Worm (Caenorhabditis elegans) whole organism, L4 larva: Measurements from ENCODE around the gene dlc-4.

Experiments
- D1046.2 ChIP-seq: fragments of 200-800 bp; sonication (Bioruptor generic); IDR thresholded peaks from 2 replicates; pipeline ENCODE4 v1.3.6; 2022; ENCODE audit warnings: missing genetic modification characterization, missing compliant biosample characterization
- F44E2.7 ChIP-seq: fragments of 200-800 bp; sonication (Bioruptor generic); IDR thresholded peaks from 2 replicates; pipeline ENCODE4 v2.1.2; 2022; ENCODE audit warnings: missing genetic modification characterization, missing compliant biosample characterization
- F49E8.2 ChIP-seq: sonication (generic microtip); optimal IDR thresholded peaks from 2 replicates; lab custom pipeline; 2016; ENCODE audit warnings: missing compliant biosample characterization, mild to moderate bottlenecking, missing genetic modification characterization, borderline replicate concordance
- R02D3.7 ChIP-seq: fragments of 150-350 bp; sonication (generic microtip); optimal IDR thresholded peaks from 3 replicates; lab custom pipeline; 2014; ENCODE audit warnings: missing biosample characterization, missing genetic modification characterization
- T26A8.4 ChIP-seq: fragments of 200-800 bp; sonication (Bioruptor generic); IDR thresholded peaks from 2 replicates; pipeline ENCODE4 v1.3.6; 2022; ENCODE audit warnings: missing genetic modification characterization, missing compliant biosample characterization
- Y75B8A.6 ChIP-seq: fragments of 200-800 bp; sonication (Bioruptor generic); IDR thresholded peaks from 2 replicates; pipeline ENCODE4 v1.3.6; 2022; ENCODE audit warnings: missing genetic modification reagents, missing genetic modification characterization, missing compliant biosample characterization
- ZK546.5 ChIP-seq, 2 experiments: sonication (generic microtip); optimal IDR thresholded peaks; 2 replicates each; lab custom pipeline; 2017; ENCODE audit warnings: missing biosample characterization in 2 of 2, missing genetic modification characterization in 2 of 2
- arid-1 ChIP-seq: fragments of 200-800 bp; sonication (Bioruptor generic); conservative IDR thresholded peaks from 2 replicates; pipeline ENCODE4 v1.3.6; 2022; ENCODE audit warnings: missing genetic modification reagents, missing genetic modification characterization, missing compliant biosample characterization
- attf-4 ChIP-seq: sonication (generic microtip); optimal IDR thresholded peaks from 3 replicates; lab custom pipeline; 2017; ENCODE audit warnings: missing biosample characterization, missing genetic modification characterization
- ceh-28 ChIP-seq: fragments of 150-350 bp; optimal IDR thresholded peaks from 2 replicates; lab custom pipeline; 2014; ENCODE audit warnings: missing biosample characterization, missing genetic modification reagents, missing genetic modification characterization
- ceh-44 ChIP-seq: fragments of 200-800 bp; sonication (Bioruptor generic); IDR thresholded peaks from 2 replicates; pipeline ENCODE4 v1.3.6; 2022; ENCODE audit warnings: missing genetic modification reagents, missing genetic modification characterization, missing compliant biosample characterization
- ces-1 ChIP-seq: fragments of 150-350 bp; sonication (generic microtip); optimal IDR thresholded peaks from 4 replicates; lab custom pipeline; 2014; ENCODE audit warnings: missing biosample characterization, missing genetic modification reagents, missing genetic modification characterization
- daf-16 ChIP-seq, 3 experiments: sonication (generic microtip); optimal IDR thresholded peaks; 2 replicates each; lab custom pipeline; 2016 to 2017; ENCODE audit warnings: missing genetic modification characterization in 3 of 3, missing genetic modification reagents in 3 of 3, mild to moderate bottlenecking in 2 of 3, missing compliant biosample characterization in 2 of 3, missing biosample characterization in 1 of 3, moderate library complexity in 1 of 3
- dmd-6 ChIP-seq: fragments of 200-800 bp; sonication (Bioruptor generic); IDR thresholded peaks from 2 replicates; pipeline ENCODE4 v1.3.6; 2022; ENCODE audit warnings: missing genetic modification reagents, missing genetic modification characterization, missing compliant biosample characterization
- dmd-8 ChIP-seq: fragments of 200-800 bp; sonication (Bioruptor generic); IDR thresholded peaks from 2 replicates; pipeline ENCODE4 v1.3.6; 2022; ENCODE audit warnings: missing genetic modification characterization, missing compliant biosample characterization
- dmd-9 ChIP-seq: fragments of 200-800 bp; sonication (Bioruptor generic); IDR thresholded peaks from 2 replicates; pipeline ENCODE4 v1.3.6; 2022; ENCODE audit warnings: missing genetic modification reagents, missing genetic modification characterization, missing compliant biosample characterization
- dpl-1 ChIP-seq: fragments of 150-350 bp; optimal IDR thresholded peaks from 2 replicates; lab custom pipeline; 2014; ENCODE audit warnings: missing biosample characterization, missing genetic modification reagents, missing genetic modification characterization
- duxl-1 ChIP-seq: sonication (generic microtip); optimal IDR thresholded peaks from 2 replicates; lab custom pipeline; 2016; ENCODE audit warnings: mild to moderate bottlenecking, missing genetic modification characterization, moderate library complexity, missing compliant biosample characterization; ENCODE audit not compliant: poor library complexity
- egl-27 ChIP-seq: sonication (generic microtip); optimal IDR thresholded peaks from 3 replicates; lab custom pipeline; 2017; ENCODE audit warnings: missing biosample characterization, missing genetic modification reagents, missing genetic modification characterization
- egl-43 ChIP-seq: fragments of 200-800 bp; sonication (Bioruptor generic); IDR thresholded peaks from 2 replicates; pipeline ENCODE4 v1.3.6; 2022; ENCODE audit warnings: missing genetic modification reagents, missing genetic modification characterization, missing compliant biosample characterization
- hif-1 ChIP-seq, 2 experiments: sonication (generic microtip); optimal IDR thresholded peaks; 2 replicates each; lab custom pipeline; 2016 to 2017; ENCODE audit warnings: missing compliant biosample characterization in 2 of 2, missing genetic modification characterization in 2 of 2, missing genetic modification reagents in 2 of 2, missing genotype in 2 of 2, mild to moderate bottlenecking in 1 of 2
- hlh-30 ChIP-seq: sonication (generic microtip); optimal IDR thresholded peaks from 2 replicates; lab custom pipeline; 2017; ENCODE audit warnings: antibody characterized with exemption, mild to moderate bottlenecking, missing genetic modification characterization, missing compliant biosample characterization; ENCODE audit not compliant: insufficient read depth
- lim-7 ChIP-seq: fragments of 200-800 bp; sonication (Bioruptor generic); IDR thresholded peaks from 2 replicates; pipeline ENCODE4 v1.3.6; 2022; ENCODE audit warnings: missing genetic modification characterization, missing compliant biosample characterization
- lin-1 ChIP-seq: fragments of 200-800 bp; sonication (Bioruptor generic); IDR thresholded peaks from 2 replicates; pipeline ENCODE4 v1.3.6; 2022; ENCODE audit warnings: missing genetic modification reagents, missing genetic modification characterization, missing compliant biosample characterization
- lin-13 ChIP-seq: fragments of 150-350 bp; optimal IDR thresholded peaks from 2 replicates; lab custom pipeline; 2014; ENCODE audit warnings: missing biosample characterization, missing genetic modification reagents, missing genetic modification characterization
- lin-15B ChIP-seq: fragments of 150-350 bp; sonication (generic microtip); optimal IDR thresholded peaks from 3 replicates; lab custom pipeline; 2014; ENCODE audit warnings: missing biosample characterization, missing genetic modification characterization
- lin-39 ChIP-seq: fragments of 150-350 bp; optimal IDR thresholded peaks from 2 replicates; lab custom pipeline; 2014; ENCODE audit warnings: missing biosample characterization, missing genetic modification reagents, missing genetic modification characterization
- lir-3 ChIP-seq: sonication (generic microtip); optimal IDR thresholded peaks from 2 replicates; lab custom pipeline; 2016; ENCODE audit warnings: mild to moderate bottlenecking, missing genetic modification characterization, missing compliant biosample characterization
- madf-5 ChIP-seq, 2 experiments: fragments of 200-800 bp; sonication (Bioruptor generic); IDR thresholded peaks; 2 replicates each; pipeline ENCODE4 v1.3.6; 2022; ENCODE audit warnings: missing compliant biosample characterization in 2 of 2, missing genetic modification characterization in 2 of 2
- mdl-1 ChIP-seq, 2 experiments: fragments of 150-350 bp in 1 of 2; sonication (generic microtip) in 1 of 2; optimal IDR thresholded peaks; 2 replicates each; lab custom pipeline; 2014 to 2017; ENCODE audit warnings: missing biosample characterization in 2 of 2, missing genetic modification characterization in 2 of 2
- mxl-3 ChIP-seq: fragments of 200-800 bp; sonication (Bioruptor generic); optimal IDR thresholded peaks from 2 replicates; lab custom pipeline; 2018; ENCODE audit warnings: mild to moderate bottlenecking, missing genetic modification characterization, missing compliant biosample characterization
- nhr-10 ChIP-seq: fragments of 150-350 bp; optimal IDR thresholded peaks from 2 replicates; lab custom pipeline; 2014; ENCODE audit warnings: missing biosample characterization, missing genetic modification characterization
- nhr-102 ChIP-seq: sonication (generic microtip); optimal IDR thresholded peaks from 2 replicates; lab custom pipeline; 2016; ENCODE audit warnings: mild to moderate bottlenecking, missing genetic modification characterization, moderate library complexity, missing compliant biosample characterization
- nhr-25 ChIP-seq: sonication (generic microtip); optimal IDR thresholded peaks from 2 replicates; lab custom pipeline; 2017; ENCODE audit warnings: missing genetic modification characterization, mild to moderate bottlenecking, missing compliant biosample characterization, antibody characterized with exemption, moderate library complexity, borderline replicate concordance; ENCODE audit not compliant: insufficient read depth
- nhr-48 ChIP-seq: sonication (generic microtip); optimal IDR thresholded peaks from 2 replicates; lab custom pipeline; 2016; ENCODE audit warnings: mild to moderate bottlenecking, missing genetic modification characterization, missing compliant biosample characterization
- nhr-77 ChIP-seq: fragments of 150-350 bp; optimal IDR thresholded peaks from 2 replicates; lab custom pipeline; 2014; ENCODE audit warnings: missing biosample characterization, missing genetic modification characterization
- sdz-12 ChIP-seq: fragments of 200-800 bp; sonication (Bioruptor generic); optimal IDR thresholded peaks from 2 replicates; lab custom pipeline; 2018; ENCODE audit warnings: mild to moderate bottlenecking, missing genetic modification characterization, missing compliant biosample characterization
- set-16 ChIP-seq: fragments of 200-800 bp; sonication (Bioruptor generic); IDR thresholded peaks from 2 replicates; pipeline ENCODE4 v1.3.6; 2022; ENCODE audit warnings: missing genetic modification reagents, missing genetic modification characterization, missing compliant biosample characterization
- snpc-4 ChIP-seq: fragments of 150-350 bp; optimal IDR thresholded peaks from 2 replicates; lab custom pipeline; 2014; ENCODE audit warnings: missing biosample characterization, missing genetic modification characterization
- spr-3 ChIP-seq: fragments of 200-800 bp; sonication (Bioruptor generic); optimal IDR thresholded peaks from 2 replicates; lab custom pipeline; 2018; ENCODE audit warnings: mild to moderate bottlenecking, missing genetic modification characterization, missing compliant biosample characterization
- unc-39 ChIP-seq: sonication (generic microtip); optimal IDR thresholded peaks from 2 replicates; lab custom pipeline; 2017; ENCODE audit warnings: missing biosample characterization, missing genetic modification characterization
- unc-62 ChIP-seq, 3 experiments: fragments of 150-350 bp in 1 of 3; sonication (generic microtip); optimal IDR thresholded peaks in 2 of 3; peaks in 1 of 3; 1 replicate in 1 of 3; 2 replicates in 2 of 3; lab custom pipeline; 2014 to 2017; ENCODE audit warnings: missing biosample characterization in 3 of 3, missing genetic modification characterization in 3 of 3, missing genetic modification reagents in 3 of 3, missing genotype in 1 of 3
- vab-7 ChIP-seq: fragments of 200-800 bp; sonication (Bioruptor generic); IDR thresholded peaks from 2 replicates; pipeline ENCODE4 v1.3.6; 2022; ENCODE audit warnings: missing genetic modification reagents, missing genetic modification characterization, missing compliant biosample characterization
- zfp-3 ChIP-seq: fragments of 200-800 bp; sonication (Bioruptor generic); conservative IDR thresholded peaks from 2 replicates; pipeline ENCODE4 v1.3.6; 2022; ENCODE audit warnings: missing genetic modification reagents, missing genetic modification characterization, missing compliant biosample characterization
- ztf-7 ChIP-seq: fragments of 150-350 bp; optimal IDR thresholded peaks from 2 replicates; lab custom pipeline; 2014; ENCODE audit warnings: missing biosample characterization, missing genetic modification characterization

Gene dlc-4

ce11 chrIV:16399017-16399416 is 44.0 kb upstream of the dlc-4 start (continued):
- TF ChIP-seq nhr-25 (tag; lab: Kevin White, UChicago) (no peak), vab-7 (GFP tag; lab: Robert Waterston, UW) (peak; percentile 83), lin-1 (GFP tag; lab: Robert Waterston, UW) (peak; percentile 63; the same call in 1 of the 2 replicates), F44E2.7 (GFP tag; lab: Robert Waterston, UW) (0 out of 2 replicates have a peak, but pooled peaks have one; percentile 58), spr-3 (GFP tag; lab: Kevin White, UChicago) (peak; percentile 46), dmd-8 (GFP tag; lab: Robert Waterston, UW) (peak; percentile 88), ceh-28 (tag; lab: Kevin White, UChicago) (no peak), mxl-3 (GFP tag; lab: Kevin White, UChicago) (peak; percentile 27), Y75B8A.6 (GFP tag; lab: Robert Waterston, UW) (no peak), egl-27 (tag; lab: Kevin White, UChicago) (no peak), ZK546.5 (tag; optimal IDR thresholded peaks at IDR 0.05; lab: Kevin White, UChicago) (no peak), egl-43 (peak; percentile 90), lir-3 (tag; lab: Kevin White, UChicago) (peak; percentile 18), attf-4 (tag; lab: Kevin White, UChicago) (no peak), zfp-3 (GFP tag; lab: Robert Waterston, UW) (no peak), F49E8.2 (tag; lab: Kevin White, UChicago) (peak; percentile 56), hif-1 (tag; optimal IDR thresholded peaks at IDR 0.05; lab: Kevin White, UChicago) (peak in 1 of 2 experiments; percentile 36), T26A8.4 (GFP tag; lab: Robert Waterston, UW) (peak; percentile 74), nhr-48 (tag; lab: Kevin White, UChicago) (peak; percentile 53), snpc-4 (peak; percentile 8), dmd-6 (peak; percentile 46), set-16 (GFP tag; lab: Robert Waterston, UW) (0 out of 2 replicates have a peak, but pooled peaks have one; percentile 13), nhr-77 (tag; lab: Kevin White, UChicago) (no peak), sdz-12 (GFP tag; lab: Kevin White, UChicago) (no peak), unc-62 (GFP tag; optimal IDR thresholded peaks at IDR 0.05 in 1 of 2; lab: Kevin White, UChicago) (no peak), unc-62 (tag; optimal IDR thresholded peaks at IDR 0.05; lab: Kevin White, UChicago) (no peak)

- no peak for TF ChIP-seq lin-15B (tag; lab: Kevin White, UChicago)
- TF ChIP-seq mxl-3 (GFP tag; lab: Kevin White, UChicago), result no peak
- peak; percentile 53; the same call in 1 of the 2 replicates for TF ChIP-seq dmd-9 (GFP tag; lab: Robert Waterston, UW)
- no peak for TF ChIP-seq F44E2.7 (GFP tag; lab: Robert Waterston, UW)
- peak; percentile 62; the same call in 1 of the 2 replicates for TF ChIP-seq arid-1 (GFP tag; lab: Robert Waterston, UW)
- TF ChIP-seq R02D3.7 (tag; lab: Kevin White, UChicago), result no peak
- TF ChIP-seq unc-39 (tag; lab: Kevin White, UChicago), result no peak
- no peak for TF ChIP-seq ztf-7 (tag; lab: Kevin White, UChicago)
- peak; percentile 56; the same call in 1 of the 2 replicates for TF ChIP-seq Y75B8A.6 (GFP tag; lab: Robert Waterston, UW)
- TF ChIP-seq F49E8.2 (tag; lab: Kevin White, UChicago), result no peak
- TF ChIP-seq dpl-1 (GFP tag; lab: Kevin White, UChicago), result no peak
- no peak for TF ChIP-seq duxl-1 (tag; lab: Kevin White, UChicago)
- TF ChIP-seq vab-7 (GFP tag; lab: Robert Waterston, UW), result peak; percentile 89
- TF ChIP-seq mdl-1 (tag; optimal IDR thresholded peaks at IDR 0.05; lab: Kevin White, UChicago), result no peak
- peak; percentile 66; the same call in 1 of the 2 replicates for TF ChIP-seq ceh-44 (GFP tag; lab: Robert Waterston, UW)
- no peak for TF ChIP-seq T26A8.4 (GFP tag; lab: Robert Waterston, UW)
- TF ChIP-seq daf-16 (GFP tag; optimal IDR thresholded peaks at IDR 0.05; lab: Kevin White, UChicago), result peak in 1 of 2 experiments; percentile 76
- peak; percentile 49 for TF ChIP-seq daf-16 (tag; optimal IDR thresholded peaks at IDR 0.05; lab: Kevin White, UChicago)
- peak; percentile 84 for TF ChIP-seq egl-43
- TF ChIP-seq hlh-30 (tag; lab: Kevin White, UChicago), result peak; percentile 38
- TF ChIP-seq ces-1 (GFP tag; lab: Kevin White, UChicago), result no peak
- peak; percentile 36 to 79; a peak in 1 of 4 replicates for TF ChIP-seq madf-5 (GFP tag; IDR thresholded peaks at IDR 0.05; lab: Robert Waterston, UW)
- TF ChIP-seq lin-39, result no peak
- no peak for TF ChIP-seq D1046.2 (GFP tag; lab: Robert Waterston, UW)
- no peak for TF ChIP-seq nhr-10 (tag; lab: Kevin White, UChicago)
- peak; percentile 79 for TF ChIP-seq lim-7 (GFP tag; lab: Robert Waterston, UW)
- peak; percentile 12 for TF ChIP-seq lin-13 (GFP tag; lab: Kevin White, UChicago)
- TF ChIP-seq nhr-102, result no peak
- TF ChIP-seq nhr-25 (tag; lab: Kevin White, UChicago), result no peak
Observed at ce11 chrIV:16399776-16400368, 43.2 kb upstream of the dlc-4 start, which contains the start of gene Y65A5A.1. Gene Y65A5A.1, minus strand, starts transcription at chrIV:16399826.
